Worm (Caenorhabditis elegans) whole organism, young adult: Measurements from ENCODE around the gene col-38.
A peak's percentile ranks its signal among the peaks of the same experiment; 100 is the strongest.

Experiments used
- B0035.1 ChIP-seq: sonication (generic microtip); optimal IDR thresholded peaks from 2 replicates; lab custom pipeline; 2016; ENCODE audit warnings: missing genetic modification characterization, mild to moderate bottlenecking, missing compliant biosample characterization, missing genotype, missing genetic modification reagents
- B0261.1 ChIP-seq: sonication (generic microtip); optimal IDR thresholded peaks from 2 replicates; lab custom pipeline; 2016; ENCODE audit warnings: mild to moderate bottlenecking, missing genetic modification characterization, moderate library complexity, missing compliant biosample characterization
- B0336.3 ChIP-seq: fragments of 200-800 bp; sonication (Bioruptor generic); IDR thresholded peaks from 2 replicates; pipeline ENCODE4 v1.3.6; 2022; ENCODE audit warnings: missing genetic modification characterization, missing compliant biosample characterization
- D2030.7 ChIP-seq: fragments of 200-800 bp; sonication (Bioruptor generic); IDR thresholded peaks from 2 replicates; pipeline ENCODE4 v1.3.6; 2022; ENCODE audit warnings: missing genetic modification reagents, missing genetic modification characterization, missing compliant biosample characterization
- F22D6.2 ChIP-seq: sonication (generic microtip); optimal IDR thresholded peaks from 2 replicates; lab custom pipeline; 2016; ENCODE audit warnings: mild to moderate bottlenecking, missing genetic modification characterization, missing compliant biosample characterization
- F23B12.7 ChIP-seq: sonication (generic microtip); optimal IDR thresholded peaks from 2 replicates; lab custom pipeline; 2017; ENCODE audit warnings: missing genetic modification characterization, mild to moderate bottlenecking, missing compliant biosample characterization, antibody characterized with exemption, moderate library complexity; ENCODE audit not compliant: insufficient read depth
- F52B5.7 ChIP-seq: sonication (generic microtip); optimal IDR thresholded peaks from 2 replicates; lab custom pipeline; 2016; ENCODE audit warnings: mild to moderate bottlenecking, missing genetic modification characterization, missing compliant biosample characterization
- F57A8.1 ChIP-seq: fragments of 200-800 bp; sonication (Bioruptor generic); optimal IDR thresholded peaks from 2 replicates; lab custom pipeline; 2018; ENCODE audit warnings: mild to moderate bottlenecking, missing genetic modification characterization, moderate library complexity, missing compliant biosample characterization
- F57C9.4 ChIP-seq: sonication (generic microtip); optimal IDR thresholded peaks from 2 replicates; lab custom pipeline; 2017; ENCODE audit warnings: mild to moderate bottlenecking, missing genetic modification characterization, missing compliant biosample characterization
- K11D2.4 ChIP-seq: fragments of 200-800 bp; sonication (Bioruptor generic); IDR thresholded peaks from 2 replicates; pipeline ENCODE4 v1.3.6; 2022; ENCODE audit warnings: missing genetic modification reagents, missing genetic modification characterization, missing compliant biosample characterization
- T07F8.4 ChIP-seq: sonication (generic microtip); optimal IDR thresholded peaks from 2 replicates; lab custom pipeline; 2016; ENCODE audit warnings: mild to moderate bottlenecking, missing genetic modification characterization, moderate library complexity, missing compliant biosample characterization
- Y53G8AR.9 ChIP-seq: fragments of 200-800 bp; sonication (Bioruptor generic); conservative IDR thresholded peaks from 2 replicates; pipeline ENCODE4 v1.3.6; 2022; ENCODE audit warnings: missing genetic modification reagents, missing genetic modification characterization, missing compliant biosample characterization
- Y56A3A.18 ChIP-seq: fragments of 200-800 bp; sonication (Bioruptor generic); IDR thresholded peaks from 2 replicates; pipeline ENCODE4 v1.3.6; 2022; ENCODE audit warnings: missing genetic modification reagents, missing genetic modification characterization, missing compliant biosample characterization
- Y67H2A.10 ChIP-seq: fragments of 200-800 bp; sonication (Bioruptor generic); conservative IDR thresholded peaks from 2 replicates; pipeline ENCODE4 v1.3.6; 2022; ENCODE audit warnings: missing genetic modification reagents, missing genetic modification characterization, missing compliant biosample characterization
- Y79H2A.3 ChIP-seq: fragments of 200-800 bp; sonication (Bioruptor generic); conservative IDR thresholded peaks from 2 replicates; pipeline ENCODE4 v1.3.6; 2022; ENCODE audit warnings: missing genetic modification reagents, missing genetic modification characterization, missing compliant biosample characterization
- Y95B8A.8 ChIP-seq: fragments of 200-800 bp; sonication (Bioruptor generic); IDR thresholded peaks from 2 replicates; pipeline ENCODE4 v1.3.6; 2022; ENCODE audit warnings: missing genetic modification reagents, missing genetic modification characterization, missing compliant biosample characterization
- aptf-2 ChIP-seq: fragments of 200-800 bp; sonication (Bioruptor generic); conservative IDR thresholded peaks from 2 replicates; pipeline ENCODE4 v1.3.6; 2022; ENCODE audit warnings: missing genetic modification reagents, missing genetic modification characterization, missing compliant biosample characterization
- atf-7 ChIP-seq: sonication (generic microtip); optimal IDR thresholded peaks from 2 replicates; lab custom pipeline; 2017; ENCODE audit warnings: mild to moderate bottlenecking, missing genetic modification characterization, missing compliant biosample characterization
- attf-3 ChIP-seq: fragments of 200-800 bp; sonication (Bioruptor generic); conservative IDR thresholded peaks from 2 replicates; pipeline ENCODE4 v1.3.6; 2022; ENCODE audit warnings: missing genetic modification reagents, missing genetic modification characterization, missing compliant biosample characterization
- cebp-1 ChIP-seq, 2 experiments: fragments of 200-800 bp in 1 of 2; sonication (Bioruptor generic) in 1 of 2; sonication (generic microtip) in 1 of 2; IDR thresholded peaks in 1 of 2; optimal IDR thresholded peaks in 1 of 2; 2 replicates each; pipeline versions ENCODE4 v1.3.6 to Lab custom; 2017 to 2022; ENCODE audit warnings: missing compliant biosample characterization in 2 of 2, missing genetic modification characterization in 2 of 2, mild to moderate bottlenecking in 1 of 2, missing genetic modification reagents in 1 of 2, moderate library complexity in 1 of 2
- ceh-91 ChIP-seq: fragments of 200-800 bp; sonication (Bioruptor generic); IDR thresholded peaks from 2 replicates; pipeline ENCODE4 v1.3.6; 2022; ENCODE audit warnings: missing genetic modification reagents, missing genetic modification characterization, missing compliant biosample characterization
- efl-1 ChIP-seq: fragments of 150-350 bp; optimal IDR thresholded peaks from 2 replicates; lab custom pipeline; 2014; ENCODE audit warnings: missing biosample characterization, missing genetic modification reagents, missing genetic modification characterization
- ets-4 ChIP-seq: fragments of 200-800 bp; sonication (Bioruptor generic); optimal IDR thresholded peaks from 2 replicates; lab custom pipeline; 2018; ENCODE audit warnings: mild to moderate bottlenecking, missing genetic modification characterization, missing compliant biosample characterization
- fkh-3 ChIP-seq: sonication (generic microtip); optimal IDR thresholded peaks from 2 replicates; lab custom pipeline; 2016; ENCODE audit warnings: mild to moderate bottlenecking, missing genetic modification characterization, missing compliant biosample characterization
- gei-17 ChIP-seq: fragments of 200-800 bp; sonication (Bioruptor generic); optimal IDR thresholded peaks from 2 replicates; lab custom pipeline; 2018; ENCODE audit warnings: mild to moderate bottlenecking, missing genetic modification characterization, missing compliant biosample characterization
- him-1 ChIP-seq: sonication (generic microtip); optimal IDR thresholded peaks from 2 replicates; lab custom pipeline; 2016; ENCODE audit warnings: missing genotype, missing genetic modification reagents, missing genetic modification characterization, missing compliant biosample characterization
- hlh-26 ChIP-seq: fragments of 200-800 bp; sonication (Bioruptor generic); conservative IDR thresholded peaks from 2 replicates; pipeline ENCODE4 v1.3.6; 2022; ENCODE audit warnings: missing genetic modification reagents, missing genetic modification characterization, missing compliant biosample characterization
- let-526 ChIP-seq: fragments of 200-800 bp; sonication (Bioruptor generic); IDR thresholded peaks from 2 replicates; pipeline ENCODE4 v1.3.6; 2022; ENCODE audit warnings: missing genetic modification reagents, missing genetic modification characterization, missing compliant biosample characterization
- let-607 ChIP-seq, 2 experiments: fragments of 200-800 bp in 1 of 2; sonication (Bioruptor generic) in 1 of 2; sonication (generic microtip) in 1 of 2; optimal IDR thresholded peaks; 2 replicates each; lab custom pipeline; 2016 to 2018; ENCODE audit warnings: mild to moderate bottlenecking in 2 of 2, missing compliant biosample characterization in 2 of 2, missing genetic modification characterization in 2 of 2, moderate library complexity in 2 of 2, missing genotype in 1 of 2
- lin-26 ChIP-seq: fragments of 200-800 bp; sonication (Bioruptor generic); IDR thresholded peaks from 2 replicates; pipeline ENCODE4 v1.3.6; 2022; ENCODE audit warnings: missing genetic modification reagents, missing genetic modification characterization, missing compliant biosample characterization
- lsy-27 ChIP-seq: sonication (generic microtip); optimal IDR thresholded peaks from 2 replicates; lab custom pipeline; 2017; ENCODE audit warnings: missing genetic modification characterization, mild to moderate bottlenecking, missing compliant biosample characterization, antibody characterized with exemption, missing genotype, borderline replicate concordance; ENCODE audit not compliant: insufficient read depth
- madf-10 ChIP-seq: sonication (generic microtip); optimal IDR thresholded peaks from 2 replicates; lab custom pipeline; 2016; ENCODE audit warnings: mild to moderate bottlenecking, missing genetic modification characterization, missing compliant biosample characterization
- mcd-1 ChIP-seq: fragments of 200-800 bp; sonication (Bioruptor generic); IDR thresholded peaks from 2 replicates; pipeline ENCODE4 v1.3.6; 2022; ENCODE audit warnings: missing genetic modification reagents, missing genetic modification characterization, missing compliant biosample characterization
- mel-28 ChIP-seq: sonication (generic microtip); optimal IDR thresholded peaks from 2 replicates; lab custom pipeline; 2016; ENCODE audit warnings: borderline replicate concordance, mild to moderate bottlenecking, missing genetic modification characterization, missing compliant biosample characterization
- mes-4 ChIP-seq: sonication (generic microtip); optimal IDR thresholded peaks from 2 replicates; lab custom pipeline; 2016; ENCODE audit warnings: missing genotype, missing genetic modification characterization, missing compliant biosample characterization
- nfya-2 ChIP-seq: fragments of 200-800 bp; sonication (Bioruptor generic); IDR thresholded peaks from 2 replicates; pipeline ENCODE4 v1.3.6; 2022; ENCODE audit warnings: missing genetic modification reagents, missing genetic modification characterization, missing compliant biosample characterization
- nfyb-1 ChIP-seq: fragments of 200-800 bp; sonication (Bioruptor generic); IDR thresholded peaks from 2 replicates; pipeline ENCODE4 v1.3.6; 2022; ENCODE audit warnings: missing genetic modification reagents, missing genetic modification characterization, missing compliant biosample characterization
- nhr-120 ChIP-seq: fragments of 200-800 bp; sonication (Bioruptor generic); IDR thresholded peaks from 2 replicates; pipeline ENCODE4 v1.3.6; 2022; ENCODE audit warnings: missing genetic modification characterization, missing compliant biosample characterization
- nhr-90 ChIP-seq: sonication (generic microtip); optimal IDR thresholded peaks from 2 replicates; lab custom pipeline; 2016; ENCODE audit warnings: missing genotype, mild to moderate bottlenecking, missing genetic modification characterization, missing compliant biosample characterization
- pbrm-1 ChIP-seq: fragments of 200-800 bp; sonication (Bioruptor generic); IDR thresholded peaks from 2 replicates; pipeline ENCODE4 v1.3.6; 2022; ENCODE audit warnings: missing genetic modification reagents, missing genetic modification characterization, missing compliant biosample characterization
- snpc-1.3 ChIP-seq: sonication (generic microtip); optimal IDR thresholded peaks from 2 replicates; lab custom pipeline; 2017; ENCODE audit warnings: missing genetic modification characterization, mild to moderate bottlenecking, missing compliant biosample characterization, antibody characterized with exemption, moderate library complexity, missing genotype, missing genetic modification reagents; ENCODE audit not compliant: insufficient read depth
- snpc-3.4 ChIP-seq: sonication (generic microtip); optimal IDR thresholded peaks from 2 replicates; lab custom pipeline; 2017; ENCODE audit warnings: missing genetic modification characterization, mild to moderate bottlenecking, missing compliant biosample characterization, antibody characterized with exemption, moderate library complexity, missing genotype, missing genetic modification reagents
- snpc-4 ChIP-seq, 5 experiments: fragments of 150-350 bp in 1 of 5; sonication (generic microtip) in 4 of 5; optimal IDR thresholded peaks; 2 replicates each; lab custom pipeline; 2014 to 2018; ENCODE audit warnings: missing genetic modification characterization in 5 of 5, missing biosample characterization in 3 of 5, antibody characterized with exemption in 2 of 5, mild to moderate bottlenecking in 2 of 5, missing compliant biosample characterization in 2 of 5, missing genotype in 2 of 5, moderate library complexity in 2 of 5, missing genetic modification reagents in 1 of 5
- tbx-9 ChIP-seq: sonication (generic microtip); optimal IDR thresholded peaks from 2 replicates; lab custom pipeline; 2016; ENCODE audit warnings: borderline replicate concordance, missing genetic modification characterization, inconsistent platforms, missing compliant biosample characterization
- tlf-1 ChIP-seq: fragments of 200-800 bp; sonication (Bioruptor generic); optimal IDR thresholded peaks from 2 replicates; lab custom pipeline; 2018; ENCODE audit warnings: mild to moderate bottlenecking, missing genetic modification characterization, missing compliant biosample characterization
- zfh-2 ChIP-seq: fragments of 200-800 bp; sonication (Bioruptor generic); conservative IDR thresholded peaks from 2 replicates; pipeline ENCODE4 v1.3.6; 2022; ENCODE audit warnings: missing genetic modification reagents, missing genetic modification characterization, missing compliant biosample characterization

The col-38 gene

DNA sequence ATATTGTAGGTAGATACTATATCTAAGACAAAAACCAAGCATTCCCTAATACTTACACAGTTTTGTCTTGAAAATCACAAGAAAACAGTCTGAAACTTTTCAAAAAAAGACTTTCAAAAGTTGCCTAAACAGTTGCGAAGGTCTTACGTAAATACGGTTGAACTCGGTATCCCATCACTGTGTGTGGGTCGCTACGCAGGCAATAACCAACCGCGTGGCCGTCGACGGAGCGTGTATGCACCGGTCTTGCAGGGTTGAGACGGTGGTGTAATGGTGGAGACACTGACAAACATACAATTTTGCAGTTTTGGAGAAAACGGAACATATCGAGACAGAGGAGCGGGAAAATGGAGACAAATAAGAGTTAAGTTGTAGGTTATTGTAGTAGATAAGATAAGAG, 7.7 kb downstream of the col-38 start, which contains the start of gene iff-2 (continued):
- TF ChIP-seq D2030.7 = no peak
- peak; percentile 95 for TF ChIP-seq madf-10 (tag; lab: Kevin White, UChicago)
- peak; percentile 100 for TF ChIP-seq mcd-1 (GFP tag; lab: Robert Waterston, UW)
- TF ChIP-seq nfya-2 (GFP tag; lab: Robert Waterston, UW) = no peak
- TF ChIP-seq gei-17 = peak; percentile 82
- TF ChIP-seq B0261.1 (tag; lab: Kevin White, UChicago) = peak; percentile 38
- TF ChIP-seq fkh-3 (tag; lab: Kevin White, UChicago) = no peak
- peak; percentile 96 for TF ChIP-seq let-526 (GFP tag; lab: Robert Waterston, UW)
- peak; percentile 56 for TF ChIP-seq efl-1 (GFP tag; lab: Kevin White, UChicago)
- peak; percentile 85 for TF ChIP-seq F52B5.7 (tag; lab: Kevin White, UChicago)
- TF ChIP-seq nfyb-1 (GFP tag; lab: Robert Waterston, UW) = peak; percentile 97
- peak; percentile 16 for TF ChIP-seq F57A8.1 (GFP tag; lab: Kevin White, UChicago)
- TF ChIP-seq snpc-3.4 (tag; lab: Kevin White, UChicago) = peak; percentile 18
- peak; percentile 98 for TF ChIP-seq tlf-1 (GFP tag; lab: Kevin White, UChicago)
- TF ChIP-seq nhr-120 = peak; percentile 80; the same call in 1 of the 2 replicates
- peak; percentile 95 for TF ChIP-seq atf-7
- TF ChIP-seq hlh-26 = no peak
- TF ChIP-seq aptf-2 = peak; percentile 45; the same call in 1 of the 2 replicates
- TF ChIP-seq cebp-1 (GFP tag; IDR thresholded peaks at IDR 0.05; lab: Robert Waterston, UW) = peak; percentile 89
- peak; percentile 97 for TF ChIP-seq cebp-1 (tag; optimal IDR thresholded peaks at IDR 0.05; lab: Kevin White, UChicago)
- peak; percentile 94 for TF ChIP-seq Y67H2A.10
- TF ChIP-seq Y53G8AR.9 = peak; percentile 98
- TF ChIP-seq nhr-90 = peak; percentile 95
- no peak for TF ChIP-seq lin-26
- peak; percentile 95 for TF ChIP-seq zfh-2 (GFP tag; lab: Robert Waterston, UW)
- peak; percentile 19 for TF ChIP-seq snpc-1.3
- peak; percentile 92 for TF ChIP-seq Y95B8A.8 (GFP tag; lab: Robert Waterston, UW)
- peak; percentile 78 for TF ChIP-seq B0035.1 (tag; lab: Kevin White, UChicago)
- TF ChIP-seq Y79H2A.3 = no peak
- TF ChIP-seq pbrm-1 (GFP tag; lab: Robert Waterston, UW) = peak; percentile 98
- TF ChIP-seq K11D2.4 (GFP tag; lab: Robert Waterston, UW) = peak; percentile 97
- peak; percentile 99 for TF ChIP-seq let-607 (tag; optimal IDR thresholded peaks at IDR 0.05; lab: Kevin White, UChicago)
- no peak for TF ChIP-seq him-1 (tag; lab: Kevin White, UChicago)
- TF ChIP-seq mes-4 = no peak
- TF ChIP-seq T07F8.4 (tag; lab: Kevin White, UChicago) = peak; percentile 65
- TF ChIP-seq F23B12.7 (tag; lab: Kevin White, UChicago) = peak; percentile 95
- peak; percentile 64 for TF ChIP-seq ceh-91 (GFP tag; lab: Robert Waterston, UW)
- no peak for TF ChIP-seq tbx-9 (tag; lab: Kevin White, UChicago)
- peak; percentile 85 for TF ChIP-seq attf-3
- peak; percentile 99 for TF ChIP-seq ets-4 (GFP tag; lab: Kevin White, UChicago)
- peak; percentile 97 for TF ChIP-seq B0336.3 (GFP tag; lab: Robert Waterston, UW)
- TF ChIP-seq lsy-27 (tag; lab: Kevin White, UChicago) = no peak
- TF ChIP-seq snpc-4 (GFP tag; optimal IDR thresholded peaks at IDR 0.05; lab: Kevin White, UChicago) = no peak
- peak in 3 of 4 experiments; percentile 84 to 89 (median 89) for TF ChIP-seq snpc-4 (tag; optimal IDR thresholded peaks at IDR 0.05; lab: Kevin White, UChicago)
- peak; percentile 90 for TF ChIP-seq F22D6.2 (tag; lab: Kevin White, UChicago)
- no peak for TF ChIP-seq F57C9.4 (tag; lab: Kevin White, UChicago)
- TF ChIP-seq mel-28 (tag; lab: Kevin White, UChicago) = no peak
- TF ChIP-seq Y56A3A.18 = peak; percentile 77; the same call in 1 of the 2 replicates
